Worm (Caenorhabditis elegans) whole organism, young adult: ENCODE results near the gene hlh-8.

Source experiments
- F57A8.1 ChIP-seq: fragments of 200-800 bp; sonication (Bioruptor generic); optimal IDR thresholded peaks from 2 replicates; lab custom pipeline; 2018; ENCODE audit warnings: mild to moderate bottlenecking, missing genetic modification characterization, moderate library complexity, missing compliant biosample characterization
- ama-1 ChIP-seq, 3 experiments: fragments of 150-350 bp in 1 of 3; sonication (generic microtip) in 2 of 3; optimal IDR thresholded peaks; 2 replicates each; lab custom pipeline; 2014 to 2018; ENCODE audit warnings: missing biosample characterization in 2 of 3, missing genetic modification characterization in 2 of 3, missing genetic modification reagents in 2 of 3
- chd-7 ChIP-seq: sonication (generic microtip); optimal IDR thresholded peaks from 2 replicates; lab custom pipeline; 2016; ENCODE audit warnings: mild to moderate bottlenecking, missing genetic modification characterization, moderate library complexity, missing compliant biosample characterization
- gei-17 ChIP-seq: fragments of 200-800 bp; sonication (Bioruptor generic); optimal IDR thresholded peaks from 2 replicates; lab custom pipeline; 2018; ENCODE audit warnings: mild to moderate bottlenecking, missing genetic modification characterization, missing compliant biosample characterization
- hsf-1 ChIP-seq: fragments of 200-800 bp; sonication (Bioruptor generic); IDR thresholded peaks from 2 replicates; pipeline ENCODE4 v1.3.6; 2022; ENCODE audit warnings: missing genetic modification reagents, missing genetic modification characterization, missing compliant biosample characterization
- lin-35 ChIP-seq, 3 experiments: fragments of 150-350 bp in 2 of 3; sonication (generic microtip) in 1 of 3; optimal IDR thresholded peaks; 2 replicates each; lab custom pipeline; 2014 to 2018; ENCODE audit warnings: missing biosample characterization in 3 of 3, missing genetic modification characterization in 3 of 3, missing genetic modification reagents in 3 of 3
- mcd-1 ChIP-seq: fragments of 200-800 bp; sonication (Bioruptor generic); IDR thresholded peaks from 2 replicates; pipeline ENCODE4 v1.3.6; 2022; ENCODE audit warnings: missing genetic modification reagents, missing genetic modification characterization, missing compliant biosample characterization
- nfya-2 ChIP-seq: fragments of 200-800 bp; sonication (Bioruptor generic); IDR thresholded peaks from 2 replicates; pipeline ENCODE4 v1.3.6; 2022; ENCODE audit warnings: missing genetic modification reagents, missing genetic modification characterization, missing compliant biosample characterization
- nhr-179 ChIP-seq: sonication (generic microtip); optimal IDR thresholded peaks from 2 replicates; lab custom pipeline; 2016; ENCODE audit warnings: mild to moderate bottlenecking, missing genetic modification characterization, missing compliant biosample characterization
- rcor-1 ChIP-seq: fragments of 200-800 bp; sonication (Bioruptor generic); IDR thresholded peaks from 2 replicates; pipeline ENCODE4 v1.3.6; 2022; ENCODE audit warnings: missing genetic modification reagents, missing genetic modification characterization, missing compliant biosample characterization
- snpc-3.4 ChIP-seq: sonication (generic microtip); optimal IDR thresholded peaks from 2 replicates; lab custom pipeline; 2017; ENCODE audit warnings: missing genetic modification characterization, mild to moderate bottlenecking, missing compliant biosample characterization, antibody characterized with exemption, moderate library complexity, missing genotype, missing genetic modification reagents
- unc-62 ChIP-seq: fragments of 150-350 bp; optimal IDR thresholded peaks from 2 replicates; lab custom pipeline; 2014; ENCODE audit warnings: missing biosample characterization, missing genetic modification reagents, missing genetic modification characterization

DNA sequence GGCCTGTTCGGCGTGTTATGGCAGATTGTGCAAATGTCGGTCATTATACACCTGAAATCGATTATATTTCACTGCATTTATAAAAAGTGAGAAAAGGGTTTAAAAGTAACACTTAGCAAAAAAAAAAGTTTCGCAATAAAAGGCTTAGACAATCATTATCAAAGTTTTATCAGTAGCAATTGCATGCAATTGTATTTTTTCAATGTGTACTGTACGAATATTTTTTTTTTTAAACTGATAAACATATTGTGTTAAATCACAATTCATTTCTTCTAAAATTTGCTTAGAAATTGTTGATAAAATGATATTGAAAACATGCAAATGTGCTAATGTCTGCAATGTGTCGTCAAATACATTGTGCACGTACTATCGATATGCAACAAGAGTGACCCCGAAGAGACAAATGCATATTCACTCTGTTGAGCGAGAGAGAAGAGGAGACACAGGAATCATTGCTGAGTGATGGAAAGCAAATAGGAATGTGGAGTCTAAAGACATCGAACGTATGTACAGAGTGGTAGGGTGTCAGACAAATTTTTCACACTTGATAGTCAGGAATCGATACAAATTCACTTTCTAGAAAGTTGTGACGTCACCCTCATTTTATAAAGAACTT lies 20.1 kb downstream of the hlh-8 start, which contains the start of gene C02B8.6:
- TF ChIP-seq unc-62 (no peak), mcd-1 (GFP tag; lab: Robert Waterston, UW) (no peak), nhr-179 (no peak), gei-17 (GFP tag; lab: Kevin White, UChicago) (no peak), snpc-3.4 (tag; lab: Kevin White, UChicago) (no peak), F57A8.1 (GFP tag; lab: Kevin White, UChicago) (no peak), lin-35 (GFP tag; optimal IDR thresholded peaks at IDR 0.05; lab: Kevin White, UChicago) (no peak), ama-1 (optimal IDR thresholded peaks at IDR 0.05; lab: Kevin White, UChicago) (no peak), ama-1 (GFP tag; optimal IDR thresholded peaks at IDR 0.05; lab: Kevin White, UChicago) (no peak), rcor-1 (GFP tag; lab: Robert Waterston, UW) (no peak), nfya-2 (GFP tag; lab: Robert Waterston, UW) (no peak), hsf-1 (GFP tag; lab: Robert Waterston, UW) (no peak), chd-7 (tag; lab: Kevin White, UChicago) (no peak)
